Worm (Caenorhabditis elegans) whole organism, late embryonic: ENCODE results near the gene npr-36.

Experiments used
- C08G9.2 ChIP-seq: sonication (generic microtip); optimal IDR thresholded peaks from 2 replicates; lab custom pipeline; 2016; ENCODE audit warnings: mild to moderate bottlenecking, missing genetic modification characterization, moderate library complexity, missing compliant biosample characterization
- C38D4.7 ChIP-seq: fragments of 200-800 bp; sonication (Bioruptor generic); optimal IDR thresholded peaks from 2 replicates; lab custom pipeline; 2018; ENCODE audit warnings: mild to moderate bottlenecking, missing genetic modification characterization, moderate library complexity, missing compliant biosample characterization
- F13H6.1 ChIP-seq: sonication (generic microtip); optimal IDR thresholded peaks from 2 replicates; lab custom pipeline; 2016; ENCODE audit warnings: missing genetic modification characterization, missing compliant biosample characterization
- T23F11.4 ChIP-seq: fragments of 200-800 bp; sonication (Bioruptor generic); optimal IDR thresholded peaks from 2 replicates; lab custom pipeline; 2018; ENCODE audit warnings: mild to moderate bottlenecking, missing genetic modification characterization, missing compliant biosample characterization
- Y22D7AL.16 ChIP-seq: sonication (generic microtip); optimal IDR thresholded peaks from 2 replicates; lab custom pipeline; 2016; ENCODE audit warnings: missing genetic modification characterization, missing compliant biosample characterization
- ahr-1 ChIP-seq: sonication (generic microtip); optimal IDR thresholded peaks from 2 replicates; lab custom pipeline; 2016; ENCODE audit warnings: missing genetic modification characterization, missing compliant biosample characterization
- ama-1 ChIP-seq: fragments of 150-350 bp; optimal IDR thresholded peaks from 2 replicates; lab custom pipeline; 2014
- ceh-18 ChIP-seq: sonication (generic microtip); optimal IDR thresholded peaks from 2 replicates; lab custom pipeline; 2016; ENCODE audit warnings: missing genetic modification characterization, missing compliant biosample characterization
- ceh-19 ChIP-seq: fragments of 200-800 bp; sonication (Bioruptor generic); optimal IDR thresholded peaks from 2 replicates; lab custom pipeline; 2018; ENCODE audit warnings: mild to moderate bottlenecking, missing genetic modification characterization, missing compliant biosample characterization
- ceh-2 ChIP-seq: sonication (generic microtip); optimal IDR thresholded peaks from 2 replicates; lab custom pipeline; 2016; ENCODE audit warnings: missing genotype, missing genetic modification characterization, missing compliant biosample characterization
- ceh-22 ChIP-seq: sonication (generic microtip); optimal IDR thresholded peaks from 2 replicates; lab custom pipeline; 2017; ENCODE audit warnings: missing biosample characterization, missing genetic modification characterization
- ceh-24 ChIP-seq: sonication (generic microtip); optimal IDR thresholded peaks from 2 replicates; lab custom pipeline; 2016; ENCODE audit warnings: mild to moderate bottlenecking, missing genetic modification characterization, missing compliant biosample characterization
- ceh-30 ChIP-seq: fragments of 150-350 bp; optimal IDR thresholded peaks from 2 replicates; lab custom pipeline; 2014; ENCODE audit warnings: missing biosample characterization, missing genetic modification characterization
- ceh-31 ChIP-seq: sonication (generic microtip); optimal IDR thresholded peaks from 2 replicates; lab custom pipeline; 2016; ENCODE audit warnings: missing genetic modification characterization, missing compliant biosample characterization
- ceh-34 ChIP-seq: sonication (generic microtip); optimal IDR thresholded peaks from 2 replicates; lab custom pipeline; 2016; ENCODE audit warnings: mild to moderate bottlenecking, missing genetic modification characterization, missing compliant biosample characterization
- ceh-48 ChIP-seq: sonication (generic microtip); optimal IDR thresholded peaks from 2 replicates; lab custom pipeline; 2016; ENCODE audit warnings: missing genetic modification characterization, inconsistent platforms, missing compliant biosample characterization
- ceh-6 ChIP-seq: fragments of 200-800 bp; sonication (Bioruptor generic); optimal IDR thresholded peaks from 2 replicates; lab custom pipeline; 2018; ENCODE audit warnings: mild to moderate bottlenecking, missing genetic modification characterization, missing compliant biosample characterization
- dmd-4 ChIP-seq: sonication (generic microtip); optimal IDR thresholded peaks from 2 replicates; lab custom pipeline; 2016; ENCODE audit warnings: borderline replicate concordance, missing genetic modification characterization, missing compliant biosample characterization
- dve-1 ChIP-seq: sonication (generic microtip); optimal IDR thresholded peaks from 2 replicates; lab custom pipeline; 2017; ENCODE audit warnings: antibody characterized with exemption, mild to moderate bottlenecking, missing genetic modification characterization, missing compliant biosample characterization
- elt-2 ChIP-seq: sonication (generic microtip); optimal IDR thresholded peaks from 2 replicates; lab custom pipeline; 2016; ENCODE audit warnings: missing genetic modification reagents, missing genetic modification characterization, missing compliant biosample characterization
- eyg-1 ChIP-seq: sonication (generic microtip); optimal IDR thresholded peaks from 2 replicates; lab custom pipeline; 2016; ENCODE audit warnings: missing genotype, missing genetic modification characterization, missing compliant biosample characterization
- fax-1 ChIP-seq: sonication (generic microtip); optimal IDR thresholded peaks from 2 replicates; lab custom pipeline; 2016; ENCODE audit warnings: missing genotype, missing genetic modification characterization, missing compliant biosample characterization
- fkh-10 ChIP-seq: fragments of 150-350 bp; optimal IDR thresholded peaks from 2 replicates; lab custom pipeline; 2014; ENCODE audit warnings: missing biosample characterization, missing genetic modification reagents, missing genetic modification characterization
- hlh-6 ChIP-seq: sonication (generic microtip); optimal IDR thresholded peaks from 2 replicates; lab custom pipeline; 2016; ENCODE audit warnings: missing genotype, missing genetic modification characterization, missing compliant biosample characterization
- hlh-8 ChIP-seq: sonication (generic microtip); optimal IDR thresholded peaks from 2 replicates; lab custom pipeline; 2016; ENCODE audit warnings: missing genotype, missing genetic modification characterization, missing compliant biosample characterization
- lim-6 ChIP-seq: sonication (generic microtip); optimal IDR thresholded peaks from 2 replicates; lab custom pipeline; 2016; ENCODE audit warnings: missing genetic modification characterization, missing compliant biosample characterization
- madf-2 ChIP-seq: sonication (generic microtip); optimal IDR thresholded peaks from 2 replicates; lab custom pipeline; 2017; ENCODE audit warnings: missing genetic modification characterization, missing compliant biosample characterization
- nfya-1 ChIP-seq: sonication (generic microtip); optimal IDR thresholded peaks from 2 replicates; lab custom pipeline; 2017; ENCODE audit warnings: missing genetic modification characterization, mild to moderate bottlenecking, missing compliant biosample characterization, antibody characterized with exemption, moderate library complexity
- odd-2 ChIP-seq: sonication (generic microtip); optimal IDR thresholded peaks from 2 replicates; lab custom pipeline; 2017; ENCODE audit warnings: antibody characterized with exemption, mild to moderate bottlenecking, missing genetic modification characterization, missing compliant biosample characterization
- pax-1 ChIP-seq: fragments of 150-350 bp; optimal IDR thresholded peaks from 2 replicates; lab custom pipeline; 2014; ENCODE audit warnings: missing biosample characterization, missing genetic modification characterization
- pha-2 ChIP-seq: sonication (generic microtip); optimal IDR thresholded peaks from 2 replicates; lab custom pipeline; 2017; ENCODE audit warnings: mild to moderate bottlenecking, missing genetic modification characterization, missing compliant biosample characterization
- pqm-1 ChIP-seq: sonication (generic microtip); optimal IDR thresholded peaks from 2 replicates; lab custom pipeline; 2016; ENCODE audit warnings: missing genetic modification characterization, missing compliant biosample characterization
- ref-2 ChIP-seq: sonication (generic microtip); optimal IDR thresholded peaks from 2 replicates; lab custom pipeline; 2016; ENCODE audit warnings: missing genetic modification characterization, missing compliant biosample characterization
- rnt-1 ChIP-seq: sonication (generic microtip); optimal IDR thresholded peaks from 2 replicates; lab custom pipeline; 2016; ENCODE audit warnings: missing genetic modification characterization, missing compliant biosample characterization
- sox-4 ChIP-seq: sonication (generic microtip); optimal IDR thresholded peaks from 2 replicates; lab custom pipeline; 2017; ENCODE audit warnings: mild to moderate bottlenecking, missing genetic modification characterization, inconsistent platforms, missing compliant biosample characterization
- syd-9 ChIP-seq: sonication (generic microtip); optimal IDR thresholded peaks from 2 replicates; lab custom pipeline; 2016; ENCODE audit warnings: mild to moderate bottlenecking, missing genetic modification characterization, moderate library complexity, missing compliant biosample characterization
- tbx-2 ChIP-seq: sonication (generic microtip); optimal IDR thresholded peaks from 2 replicates; lab custom pipeline; 2016; ENCODE audit warnings: missing genetic modification characterization, missing compliant biosample characterization
- unc-86 ChIP-seq: sonication (generic microtip); optimal IDR thresholded peaks from 2 replicates; lab custom pipeline; 2016; ENCODE audit warnings: missing genetic modification characterization, missing compliant biosample characterization
- zip-5 ChIP-seq: sonication (generic microtip); optimal IDR thresholded peaks from 2 replicates; lab custom pipeline; 2016; ENCODE audit warnings: missing genetic modification characterization, missing compliant biosample characterization
- ztf-16 ChIP-seq: sonication (generic microtip); optimal IDR thresholded peaks from 2 replicates; lab custom pipeline; 2017; ENCODE audit warnings: missing genetic modification characterization, missing compliant biosample characterization

npr-36 gene

ce11 chrX:17329075-17329474 lies 30.5 kb upstream of the npr-36 start:
- TF ChIP-seq ref-2 (no peak), ceh-18 (tag; lab: Kevin White, UChicago) (no peak), F13H6.1 (tag; lab: Kevin White, UChicago) (no peak), ceh-6 (no peak), ceh-31 (no peak), hlh-6 (tag; lab: Kevin White, UChicago) (no peak), ceh-48 (no peak), Y22D7AL.16 (tag; lab: Kevin White, UChicago) (no peak), lim-6 (no peak), hlh-8 (tag; lab: Kevin White, UChicago) (no peak), pqm-1 (tag; lab: Kevin White, UChicago) (no peak), T23F11.4 (no peak), elt-2 (tag; lab: Kevin White, UChicago) (no peak), tbx-2 (tag; lab: Kevin White, UChicago) (no peak), fkh-10 (no peak), ceh-34 (tag; lab: Kevin White, UChicago) (no peak), ceh-2 (no peak), dmd-4 (no peak), ztf-16 (tag; lab: Kevin White, UChicago) (no peak), C08G9.2 (no peak)

ce11 chrX:17330574-17330973 lies 29.0 kb upstream of the npr-36 start:
- TF ChIP-seq zip-5 (tag; lab: Kevin White, UChicago) (no peak), elt-2 (tag; lab: Kevin White, UChicago) (peak; percentile 53), syd-9 (tag; lab: Kevin White, UChicago) (no peak), pax-1 (tag; lab: Kevin White, UChicago) (no peak), pha-2 (tag; lab: Kevin White, UChicago) (peak; percentile 4), ref-2 (peak; percentile 26), fax-1 (tag; lab: Kevin White, UChicago) (no peak)

- TF ChIP-seq madf-2 (tag; lab: Kevin White, UChicago) (no peak), sox-4 (tag; lab: Kevin White, UChicago) (no peak)
These were observed 25.8 kb upstream of the npr-36 start, which contains the start of gene C53C11.5 for ce11 chrX:17333752-17334151. Gene C53C11.5, plus strand, starts transcription at chrX:17334052.

ce11 chrX:17336354-17336753 lies 23.2 kb upstream of the npr-36 start, which contains the start of gene C53C11.2:
Gene C53C11.2, plus strand, starts transcription at chrX:17336637.
- peak; percentile 81 for TF ChIP-seq elt-2 (tag; lab: Kevin White, UChicago)
- no peak for TF ChIP-seq nfya-1 (tag; lab: Kevin White, UChicago)

- TF ChIP-seq pax-1 (tag; lab: Kevin White, UChicago) (no peak), C08G9.2 (no peak), ceh-24 (tag; lab: Kevin White, UChicago) (no peak), ceh-18 (tag; lab: Kevin White, UChicago) (no peak), C38D4.7 (GFP tag; lab: Kevin White, UChicago) (no peak), ama-1 (lab: Kevin White, UChicago) (no peak), unc-86 (tag; lab: Kevin White, UChicago) (no peak), ahr-1 (tag; lab: Kevin White, UChicago) (no peak), odd-2 (no peak), rnt-1 (no peak), ceh-19 (GFP tag; lab: Kevin White, UChicago) (no peak), dve-1 (tag; lab: Kevin White, UChicago) (no peak), ceh-22 (tag; lab: Kevin White, UChicago) (no peak), ceh-31 (no peak), ceh-30 (tag; lab: Kevin White, UChicago) (no peak), ztf-16 (tag; lab: Kevin White, UChicago) (no peak), eyg-1 (tag; lab: Kevin White, UChicago) (no peak), ceh-2 (no peak), pqm-1 (tag; lab: Kevin White, UChicago) (no peak)
These were observed 20.6 kb upstream of the npr-36 start for ce11 chrX:17338944-17339343.
